Worm (Caenorhabditis elegans): ENCODE results near the gene F10D7.10.

DNA sequence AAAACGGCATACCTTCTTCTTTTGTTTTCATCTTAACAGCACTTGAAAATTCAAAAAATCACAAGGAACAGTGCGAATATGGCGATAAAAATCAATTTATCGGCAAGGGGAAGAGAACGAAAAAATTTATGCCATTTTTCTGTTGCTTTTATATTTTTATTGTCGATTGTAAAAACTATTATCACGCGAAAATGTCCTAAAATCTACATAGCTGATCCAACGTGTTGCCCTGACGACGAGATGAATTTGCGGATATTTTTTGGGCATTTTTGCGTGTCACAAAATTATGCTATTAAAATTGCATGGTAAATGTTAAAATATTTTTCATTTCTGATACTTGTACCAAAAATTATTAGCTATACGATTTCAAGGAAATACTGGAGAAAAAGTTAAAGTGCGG lies 2.4 kb upstream of the F10D7.10 start, which contains the start of gene F10D7.4:
- no peak for TF ChIP-seq nhr-232 (tag; optimal IDR thresholded peaks at IDR 0.05)
- TF ChIP-seq tbx-2 (tag; optimal IDR thresholded peaks at IDR 0.05): no peak
- no peak for TF ChIP-seq che-1 (tag; optimal IDR thresholded peaks at IDR 0.05)
- TF ChIP-seq syd-9 (tag; optimal IDR thresholded peaks at IDR 0.05): no peak
- TF ChIP-seq F13H6.1 (tag; optimal IDR thresholded peaks at IDR 0.05): no peak
- no peak for TF ChIP-seq npax-4 (tag; optimal IDR thresholded peaks at IDR 0.05)
- TF ChIP-seq eyg-1 (tag; optimal IDR thresholded peaks at IDR 0.05): no peak
